Fruit fly (Drosophila melanogaster) whole organism, prepupa: ENCODE results near the gene Pten.

ENCODE experiments used
- CG15336 ChIP-seq: fragments of 200-800 bp; sonication (Bioruptor generic); IDR thresholded peaks from 2 replicates; pipeline ENCODE4 v1.3.6; 2022; ENCODE audit warnings: missing biosample characterization, missing genetic modification characterization
- CG1621 ChIP-seq: fragments of 200-800 bp; sonication (Bioruptor generic); optimal IDR thresholded peaks from 3 replicates; lab custom pipeline; 2018; ENCODE audit warnings: missing biosample characterization, mild to moderate bottlenecking, missing genetic modification characterization
- CG6163 ChIP-seq: fragments of 200-800 bp; sonication (Bioruptor generic); IDR thresholded peaks from 3 replicates; pipeline ENCODE4 v1.3.6; 2022; ENCODE audit warnings: missing biosample characterization, missing genetic modification characterization
- CG6276 ChIP-seq: fragments of 200-800 bp; sonication (Bioruptor generic); optimal IDR thresholded peaks from 2 replicates; lab custom pipeline; 2017; ENCODE audit warnings: missing biosample characterization, mild to moderate bottlenecking, missing genetic modification characterization
- CG8119 ChIP-seq: fragments of 200-800 bp; sonication (Bioruptor generic); IDR thresholded peaks from 3 replicates; pipeline ENCODE4 v1.3.6; 2022; ENCODE audit warnings: missing biosample characterization, missing genetic modification characterization
- OdsH ChIP-seq: fragments of 200-800 bp; sonication (Bioruptor generic); optimal IDR thresholded peaks from 3 replicates; lab custom pipeline; 2016; ENCODE audit warnings: missing biosample characterization, missing genetic modification characterization
- fd59A ChIP-seq: fragments of 200-800 bp; sonication (Bioruptor generic); optimal IDR thresholded peaks from 2 replicates; lab custom pipeline; 2017; ENCODE audit warnings: missing biosample characterization, mild to moderate bottlenecking, missing genetic modification characterization, missing genetic modification reagents
- fd85E ChIP-seq: fragments of 200-800 bp; sonication (Bioruptor generic); optimal IDR thresholded peaks from 3 replicates; lab custom pipeline; 2016; ENCODE audit warnings: missing biosample characterization, missing genetic modification characterization
- pdm3 ChIP-seq: fragments of 200-800 bp; sonication (Bioruptor generic); optimal IDR thresholded peaks from 3 replicates; lab custom pipeline; 2016; ENCODE audit warnings: missing biosample characterization, missing genetic modification characterization
- ss ChIP-seq, 2 experiments: fragments of 200-800 bp; sonication (Bioruptor generic); optimal IDR thresholded peaks; 2 replicates in 1 of 2; 3 replicates in 1 of 2; lab custom pipeline; 2017 to 2018; ENCODE audit warnings: mild to moderate bottlenecking in 2 of 2, missing biosample characterization in 2 of 2, missing genetic modification characterization in 2 of 2, moderate library complexity in 1 of 2

dm6 chr2L:10208799-10209794, 51.8 kb downstream of the Pten start, which contains the start of gene CG5731:
- TF ChIP-seq OdsH (GFP tag; lab: Kevin White, UChicago) (no peak), fd59A (GFP tag; lab: Kevin White, UChicago) (no peak), CG15336 (GFP tag; lab: Robert Waterston, UW) (no peak), ss (GFP tag; optimal IDR thresholded peaks at IDR 0.05; lab: Kevin White, UChicago) (no peak), fd85E (GFP tag; lab: Kevin White, UChicago) (no peak), CG6276 (GFP tag; lab: Kevin White, UChicago) (no peak), CG1621 (tag; lab: Kevin White, UChicago) (no peak), CG8119 (no peak), CG6163 (GFP tag; lab: Robert Waterston, UW) (no peak), pdm3 (GFP tag; lab: Kevin White, UChicago) (no peak)
